Worm (Caenorhabditis elegans) whole organism, mixed stage, embryonic: ENCODE data around the gene F53C3.3.

ENCODE experiments used
- cnd-1 ChIP-seq: fragments of 200-800 bp; sonication (Bioruptor generic); optimal IDR thresholded peaks from 2 replicates; lab custom pipeline; 2018; ENCODE audit warnings: mild to moderate bottlenecking, missing genetic modification characterization, missing compliant biosample characterization
- drap-1 ChIP-seq: fragments of 200-800 bp; sonication (Bioruptor generic); optimal IDR thresholded peaks from 3 replicates; lab custom pipeline; 2018; ENCODE audit warnings: mild to moderate bottlenecking, missing genetic modification characterization, missing compliant biosample characterization
- ham-2 ChIP-seq: fragments of 200-800 bp; sonication (Bioruptor generic); optimal IDR thresholded peaks from 2 replicates; lab custom pipeline; 2018; ENCODE audit warnings: mild to moderate bottlenecking, missing genetic modification characterization, missing compliant biosample characterization
- nhr-12 ChIP-seq: fragments of 150-350 bp; optimal IDR thresholded peaks from 2 replicates; lab custom pipeline; 2014; ENCODE audit warnings: missing biosample characterization, missing genetic modification characterization
- unc-39 ChIP-seq: fragments of 150-350 bp; optimal IDR thresholded peaks from 2 replicates; lab custom pipeline; 2014; ENCODE audit warnings: missing biosample characterization, missing genetic modification characterization
- unc-62 ChIP-seq: fragments of 150-350 bp; optimal IDR thresholded peaks from 2 replicates; lab custom pipeline; 2014; ENCODE audit warnings: missing biosample characterization, missing genetic modification reagents, missing genetic modification characterization

DNA sequence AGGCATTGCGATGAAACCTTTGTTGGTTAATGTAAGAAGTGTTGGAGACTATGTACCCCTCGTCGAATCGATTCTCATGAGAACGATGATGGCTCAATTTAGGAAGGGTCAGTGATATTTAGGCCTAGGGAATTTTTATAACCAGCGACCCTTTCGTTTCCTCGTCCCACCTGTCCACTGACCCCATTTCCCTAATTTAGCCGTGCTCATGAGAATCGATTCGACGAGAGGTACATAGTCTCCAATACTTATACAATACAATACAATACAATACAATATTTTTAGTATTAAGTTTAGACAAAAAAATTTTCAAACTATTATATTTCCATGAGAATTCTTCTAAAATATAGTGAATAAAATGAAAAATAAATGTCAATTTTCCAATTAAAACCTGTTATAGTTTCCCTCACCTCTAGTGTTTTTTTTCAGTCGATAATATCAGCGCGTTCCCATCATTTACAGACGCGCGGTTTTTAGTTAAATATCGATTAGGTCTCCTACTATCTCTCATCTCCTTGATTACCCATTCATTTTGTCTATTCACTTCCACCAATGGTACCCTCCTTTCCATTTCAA lies 4.0 kb downstream of the F53C3.3 start, which contains the start of the genes F53C3.11 and fbxb-103:
- TF ChIP-seq unc-62 (GFP tag; lab: Kevin White, UChicago) (no peak), cnd-1 (tag; lab: Kevin White, UChicago) (no peak), ham-2 (GFP tag; lab: Kevin White, UChicago) (no peak), drap-1 (GFP tag; lab: Kevin White, UChicago) (no peak), nhr-12 (tag; lab: Kevin White, UChicago) (no peak), unc-39 (tag; lab: Kevin White, UChicago) (no peak)
